Worm (Caenorhabditis elegans) whole organism, L4 larva: ENCODE results near the gene arl-5.
A peak's percentile ranks its signal among the peaks of the same experiment; 100 is the strongest.

Experiments used
- D1046.2 ChIP-seq: fragments of 200-800 bp; sonication (Bioruptor generic); IDR thresholded peaks from 2 replicates; pipeline ENCODE4 v1.3.6; 2022; ENCODE audit warnings: missing genetic modification characterization, missing compliant biosample characterization
- F10B5.3 ChIP-seq: sonication (generic microtip); optimal IDR thresholded peaks from 2 replicates; lab custom pipeline; 2016; ENCODE audit warnings: mild to moderate bottlenecking, missing genetic modification characterization, missing compliant biosample characterization
- F44E2.7 ChIP-seq: fragments of 200-800 bp; sonication (Bioruptor generic); IDR thresholded peaks from 2 replicates; pipeline ENCODE4 v2.1.2; 2022; ENCODE audit warnings: missing genetic modification characterization, missing compliant biosample characterization
- R02D3.7 ChIP-seq: fragments of 150-350 bp; sonication (generic microtip); optimal IDR thresholded peaks from 3 replicates; lab custom pipeline; 2014; ENCODE audit warnings: missing biosample characterization, missing genetic modification characterization
- T20F7.1 ChIP-seq: fragments of 200-800 bp; sonication (Bioruptor generic); optimal IDR thresholded peaks from 2 replicates; lab custom pipeline; 2018; ENCODE audit warnings: mild to moderate bottlenecking, missing genetic modification characterization, missing compliant biosample characterization
- T26A8.4 ChIP-seq: fragments of 200-800 bp; sonication (Bioruptor generic); IDR thresholded peaks from 2 replicates; pipeline ENCODE4 v1.3.6; 2022; ENCODE audit warnings: missing genetic modification characterization, missing compliant biosample characterization
- Y105C5A.15 ChIP-seq: fragments of 200-800 bp; sonication (Bioruptor generic); IDR thresholded peaks from 2 replicates; pipeline ENCODE4 v1.3.6; 2022; ENCODE audit warnings: missing genetic modification characterization, missing compliant biosample characterization
- Y48G9A.11 ChIP-seq: fragments of 200-800 bp; sonication (Bioruptor generic); IDR thresholded peaks from 2 replicates; pipeline ENCODE4 v1.3.6; 2022; ENCODE audit warnings: missing genetic modification reagents, missing genetic modification characterization, missing compliant biosample characterization
- Y5F2A.4 ChIP-seq: fragments of 200-800 bp; sonication (Bioruptor generic); optimal IDR thresholded peaks from 2 replicates; lab custom pipeline; 2018; ENCODE audit warnings: mild to moderate bottlenecking, missing genetic modification characterization, missing compliant biosample characterization
- aha-1 ChIP-seq: fragments of 150-350 bp; peaks from one replicate; lab custom pipeline; 2014; ENCODE audit warnings: missing biosample characterization, missing genetic modification characterization
- aly-2 ChIP-seq: sonication (generic microtip); optimal IDR thresholded peaks from 2 replicates; lab custom pipeline; 2018; ENCODE audit warnings: missing biosample characterization, missing genetic modification characterization
- ama-1 ChIP-seq: fragments of 150-350 bp; optimal IDR thresholded peaks from 2 replicates; lab custom pipeline; 2014; ENCODE audit warnings: inconsistent platforms, mixed read lengths
- ceh-28 ChIP-seq: fragments of 150-350 bp; optimal IDR thresholded peaks from 2 replicates; lab custom pipeline; 2014; ENCODE audit warnings: missing biosample characterization, missing genetic modification reagents, missing genetic modification characterization
- ces-1 ChIP-seq: fragments of 150-350 bp; sonication (generic microtip); optimal IDR thresholded peaks from 4 replicates; lab custom pipeline; 2014; ENCODE audit warnings: missing biosample characterization, missing genetic modification reagents, missing genetic modification characterization
- daf-16 ChIP-seq, 3 experiments: sonication (generic microtip); optimal IDR thresholded peaks; 2 replicates each; lab custom pipeline; 2016 to 2017; ENCODE audit warnings: missing genetic modification characterization in 3 of 3, missing genetic modification reagents in 3 of 3, mild to moderate bottlenecking in 2 of 3, missing compliant biosample characterization in 2 of 3, missing biosample characterization in 1 of 3, moderate library complexity in 1 of 3
- daf-19 ChIP-seq: fragments of 200-800 bp; sonication (Bioruptor generic); conservative IDR thresholded peaks from 2 replicates; pipeline ENCODE4 v1.3.6; 2022; ENCODE audit warnings: missing genetic modification characterization, missing compliant biosample characterization
- daf-8 ChIP-seq: fragments of 200-800 bp; sonication (Bioruptor generic); IDR thresholded peaks from 2 replicates; pipeline ENCODE4 v1.3.6; 2022; ENCODE audit warnings: missing genetic modification characterization, missing compliant biosample characterization
- dmd-9 ChIP-seq: fragments of 200-800 bp; sonication (Bioruptor generic); IDR thresholded peaks from 2 replicates; pipeline ENCODE4 v1.3.6; 2022; ENCODE audit warnings: missing genetic modification reagents, missing genetic modification characterization, missing compliant biosample characterization
- dpl-1 ChIP-seq: fragments of 150-350 bp; optimal IDR thresholded peaks from 2 replicates; lab custom pipeline; 2014; ENCODE audit warnings: missing biosample characterization, missing genetic modification reagents, missing genetic modification characterization
- duxl-1 ChIP-seq: sonication (generic microtip); optimal IDR thresholded peaks from 2 replicates; lab custom pipeline; 2016; ENCODE audit warnings: mild to moderate bottlenecking, missing genetic modification characterization, moderate library complexity, missing compliant biosample characterization; ENCODE audit not compliant: poor library complexity
- egl-27 ChIP-seq: sonication (generic microtip); optimal IDR thresholded peaks from 3 replicates; lab custom pipeline; 2017; ENCODE audit warnings: missing biosample characterization, missing genetic modification reagents, missing genetic modification characterization
- fos-1 ChIP-seq: fragments of 150-350 bp; optimal IDR thresholded peaks from 2 replicates; lab custom pipeline; 2014; ENCODE audit warnings: missing biosample characterization, missing genetic modification characterization
- hlh-11 ChIP-seq: fragments of 200-800 bp; sonication (Bioruptor generic); optimal IDR thresholded peaks from 2 replicates; lab custom pipeline; 2018; ENCODE audit warnings: mild to moderate bottlenecking, missing genetic modification characterization, missing compliant biosample characterization
- hmg-1.1 ChIP-seq: fragments of 200-800 bp; sonication (Bioruptor generic); IDR thresholded peaks from 2 replicates; pipeline ENCODE4 v1.3.6; 2022; ENCODE audit warnings: missing genetic modification reagents, missing genetic modification characterization, missing compliant biosample characterization
- lin-38 ChIP-seq: fragments of 200-800 bp; sonication (Bioruptor generic); IDR thresholded peaks from 2 replicates; pipeline ENCODE4 v1.3.6; 2022; ENCODE audit warnings: missing genetic modification reagents, missing genetic modification characterization, missing compliant biosample characterization
- lsy-2 ChIP-seq, 2 experiments: fragments of 150-350 bp in 1 of 2; sonication (generic microtip) in 1 of 2; optimal IDR thresholded peaks; 2 replicates each; lab custom pipeline; 2014 to 2017; ENCODE audit warnings: missing biosample characterization in 2 of 2, missing genetic modification characterization in 2 of 2
- madf-9 ChIP-seq: fragments of 200-800 bp; sonication (Bioruptor generic); conservative IDR thresholded peaks from 2 replicates; pipeline ENCODE4 v1.3.6; 2022; ENCODE audit warnings: missing genetic modification reagents, missing genetic modification characterization, missing compliant biosample characterization
- mep-1 ChIP-seq: fragments of 150-350 bp; sonication (generic microtip); optimal IDR thresholded peaks from 3 replicates; lab custom pipeline; 2014; ENCODE audit warnings: missing biosample characterization, missing genetic modification characterization
- mes-2 ChIP-seq: sonication (generic microtip); optimal IDR thresholded peaks from 2 replicates; lab custom pipeline; 2016; ENCODE audit warnings: missing genotype, mild to moderate bottlenecking, missing genetic modification characterization, missing compliant biosample characterization; ENCODE audit not compliant: poor library complexity, severe bottlenecking
- nhr-102 ChIP-seq: sonication (generic microtip); optimal IDR thresholded peaks from 2 replicates; lab custom pipeline; 2016; ENCODE audit warnings: mild to moderate bottlenecking, missing genetic modification characterization, moderate library complexity, missing compliant biosample characterization
- nhr-111 ChIP-seq: fragments of 200-800 bp; sonication (Bioruptor generic); optimal IDR thresholded peaks from 2 replicates; lab custom pipeline; 2018; ENCODE audit warnings: mild to moderate bottlenecking, missing genetic modification characterization, missing compliant biosample characterization
- nhr-25 ChIP-seq: sonication (generic microtip); optimal IDR thresholded peaks from 2 replicates; lab custom pipeline; 2017; ENCODE audit warnings: missing genetic modification characterization, mild to moderate bottlenecking, missing compliant biosample characterization, antibody characterized with exemption, moderate library complexity, borderline replicate concordance; ENCODE audit not compliant: insufficient read depth
- nhr-48 ChIP-seq: sonication (generic microtip); optimal IDR thresholded peaks from 2 replicates; lab custom pipeline; 2016; ENCODE audit warnings: mild to moderate bottlenecking, missing genetic modification characterization, missing compliant biosample characterization
- nhr-6 ChIP-seq: fragments of 150-350 bp; optimal IDR thresholded peaks from 2 replicates; lab custom pipeline; 2014; ENCODE audit warnings: missing biosample characterization, missing genetic modification characterization
- pha-4 ChIP-seq, 2 experiments: fragments of 150-350 bp in 1 of 2; fragments of 200-800 bp in 1 of 2; sonication (Bioruptor generic) in 1 of 2; IDR thresholded peaks in 1 of 2; optimal IDR thresholded peaks in 1 of 2; 2 replicates each; pipeline versions ENCODE4 v1.3.6 to Lab custom; 2014 to 2022; ENCODE audit warnings: missing genetic modification characterization in 2 of 2, missing genetic modification reagents in 2 of 2, missing biosample characterization in 1 of 2, missing compliant biosample characterization in 1 of 2
- pqm-1 ChIP-seq: sonication (generic microtip); optimal IDR thresholded peaks from 2 replicates; lab custom pipeline; 2017; ENCODE audit warnings: missing biosample characterization, missing genetic modification characterization
- sdz-12 ChIP-seq: fragments of 200-800 bp; sonication (Bioruptor generic); optimal IDR thresholded peaks from 2 replicates; lab custom pipeline; 2018; ENCODE audit warnings: mild to moderate bottlenecking, missing genetic modification characterization, missing compliant biosample characterization
- spr-1 ChIP-seq: sonication (generic microtip); optimal IDR thresholded peaks from 2 replicates; lab custom pipeline; 2016; ENCODE audit warnings: mild to moderate bottlenecking, missing genetic modification characterization, missing compliant biosample characterization
- spr-3 ChIP-seq: fragments of 200-800 bp; sonication (Bioruptor generic); optimal IDR thresholded peaks from 2 replicates; lab custom pipeline; 2018; ENCODE audit warnings: mild to moderate bottlenecking, missing genetic modification characterization, missing compliant biosample characterization
- tra-1 ChIP-seq: fragments of 200-800 bp; sonication (Bioruptor generic); IDR thresholded peaks from 2 replicates; pipeline ENCODE4 v1.3.6; 2022; ENCODE audit warnings: missing genetic modification reagents, missing genetic modification characterization, missing compliant biosample characterization
- unc-39 ChIP-seq: sonication (generic microtip); optimal IDR thresholded peaks from 2 replicates; lab custom pipeline; 2017; ENCODE audit warnings: missing biosample characterization, missing genetic modification characterization
- zip-11 ChIP-seq: fragments of 200-800 bp; sonication (Bioruptor generic); IDR thresholded peaks from 2 replicates; pipeline ENCODE4 v1.3.6; 2022; ENCODE audit warnings: missing genetic modification characterization, missing compliant biosample characterization

The arl-5 gene

DNA sequence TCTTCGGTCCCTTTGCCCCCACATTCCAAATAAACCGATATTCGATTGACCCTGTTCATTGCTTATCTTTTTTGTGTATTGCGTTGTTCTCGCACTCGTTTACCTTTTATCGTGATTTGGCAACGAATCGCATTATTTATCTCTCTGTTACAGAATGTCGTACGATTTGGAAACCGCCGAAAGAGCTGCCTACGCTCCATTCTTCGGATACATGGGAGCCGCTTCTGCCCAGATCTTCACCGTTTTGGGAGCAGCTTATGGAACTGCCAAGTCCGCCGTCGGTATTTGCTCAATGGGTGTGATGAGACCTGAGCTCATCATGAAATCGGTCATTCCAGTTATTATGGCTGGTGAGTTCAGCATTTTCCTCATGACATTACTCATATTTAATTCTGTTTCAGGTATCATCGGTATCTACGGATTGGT lies 41.0 kb upstream of the arl-5 start, which contains the start of gene vha-2 (continued):
- TF ChIP-seq pha-4 (GFP tag; IDR thresholded peaks at IDR 0.05; lab: Robert Waterston, UW) (peak; percentile 38), pha-4 (tag; optimal IDR thresholded peaks at IDR 0.05; lab: Kevin White, UChicago) (no peak), nhr-102 (tag; lab: Kevin White, UChicago) (peak; percentile 12), hlh-11 (tag; lab: Kevin White, UChicago) (peak; percentile 32), D1046.2 (GFP tag; lab: Robert Waterston, UW) (no peak), madf-9 (peak; percentile 49; the same call in 1 of the 2 replicates), nhr-6 (tag; lab: Kevin White, UChicago) (no peak), dpl-1 (GFP tag; lab: Kevin White, UChicago) (no peak), mes-2 (peak; percentile 32), nhr-48 (tag; lab: Kevin White, UChicago) (peak; percentile 10), lin-38 (GFP tag; lab: Robert Waterston, UW) (peak; percentile 77)

DNA sequence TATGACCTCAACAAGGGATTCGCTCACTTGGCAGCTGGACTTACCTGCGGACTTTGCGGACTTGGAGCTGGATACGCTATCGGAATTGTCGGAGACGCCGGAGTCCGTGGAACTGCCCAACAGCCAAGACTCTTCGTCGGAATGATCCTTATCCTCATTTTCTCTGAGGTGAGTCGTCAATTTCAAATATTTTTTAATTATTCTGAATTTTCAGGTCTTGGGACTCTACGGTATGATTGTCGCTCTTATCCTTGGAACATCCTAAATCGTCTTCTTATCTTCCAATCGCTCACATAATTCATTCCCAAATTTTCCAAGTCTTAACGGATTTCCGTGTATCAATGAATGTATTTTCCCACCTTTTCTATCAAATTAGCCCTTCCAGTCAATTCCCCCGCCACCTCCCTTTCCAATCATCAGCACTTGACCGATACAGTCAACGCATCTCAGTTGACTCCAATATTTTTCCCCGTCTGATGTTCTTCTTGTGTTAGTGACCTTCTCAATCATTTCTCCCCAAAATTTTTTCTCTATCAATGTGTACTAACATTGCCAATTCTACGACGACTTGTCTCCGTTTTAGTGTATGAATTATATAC lies 40.5 kb upstream of the arl-5 start, which contains the start of gene R10E11.6:
Gene R10E11.6, plus strand, starts transcription at position 524 of the 599 bp plus-strand sequence.
- 0 out of 2 replicates have a peak, but pooled peaks have one; percentile 11 for TF ChIP-seq D1046.2 (GFP tag; lab: Robert Waterston, UW)
- TF ChIP-seq duxl-1 (tag; lab: Kevin White, UChicago), result no peak
- 0 out of 2 replicates have a peak, but pooled peaks have one; percentile 10 for TF ChIP-seq daf-19 (GFP tag; lab: Robert Waterston, UW)
- TF ChIP-seq daf-8 (GFP tag; lab: Robert Waterston, UW), result 0 out of 2 replicates have a peak, but pooled peaks have one; percentile 8
- TF ChIP-seq mes-2, result peak; percentile 22
- peak; percentile 33 for TF ChIP-seq Y5F2A.4
- peak; percentile 92 for TF ChIP-seq aha-1 (tag; lab: Kevin White, UChicago)
- no peak for TF ChIP-seq fos-1 (tag; lab: Kevin White, UChicago)

DNA sequence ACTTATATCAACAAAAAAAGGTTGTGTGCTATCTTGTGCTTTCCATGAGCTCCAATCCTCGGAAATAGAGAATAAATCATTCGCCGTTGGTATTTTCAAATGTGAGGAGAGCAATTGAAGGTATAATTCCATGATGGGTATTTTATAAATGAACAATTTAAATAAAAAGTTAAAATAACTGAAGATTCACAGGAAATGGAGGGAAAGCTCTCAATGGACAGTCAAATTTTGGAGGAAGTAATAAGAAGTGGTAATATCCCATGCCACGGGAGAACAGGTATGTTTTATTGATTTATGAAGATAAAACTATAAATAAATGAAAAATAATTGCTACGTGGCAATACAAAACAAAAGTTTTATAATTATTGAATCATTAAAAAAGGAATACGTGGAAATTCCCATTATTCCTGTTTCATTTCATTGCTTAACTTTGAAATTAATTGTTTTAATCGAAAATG lies 39.9 kb upstream of the arl-5 start:
- TF ChIP-seq nhr-25 (tag; lab: Kevin White, UChicago) (peak; percentile 11), hmg-1.1 (GFP tag; lab: Robert Waterston, UW) (peak; percentile 36; the same call in 1 of the 2 replicates), dpl-1 (GFP tag; lab: Kevin White, UChicago) (no peak), pha-4 (GFP tag; IDR thresholded peaks at IDR 0.05; lab: Robert Waterston, UW) (0 out of 2 replicates have a peak, but pooled peaks have one; percentile 4), pha-4 (tag; optimal IDR thresholded peaks at IDR 0.05; lab: Kevin White, UChicago) (no peak), aly-2 (tag; lab: Kevin White, UChicago) (no peak), spr-3 (peak; percentile 40), mep-1 (tag; lab: Kevin White, UChicago) (peak; percentile 65), zip-11 (GFP tag; lab: Robert Waterston, UW) (no peak), pqm-1 (no peak), daf-16 (GFP tag; optimal IDR thresholded peaks at IDR 0.05; lab: Kevin White, UChicago) (peak in 1 of 2 experiments; percentile 62), daf-16 (tag; optimal IDR thresholded peaks at IDR 0.05; lab: Kevin White, UChicago) (peak; percentile 61), tra-1 (GFP tag; lab: Robert Waterston, UW) (no peak), lin-38 (GFP tag; lab: Robert Waterston, UW) (peak; percentile 62), ces-1 (no peak), F44E2.7 (GFP tag; lab: Robert Waterston, UW) (no peak), spr-1 (peak; percentile 26), lsy-2 (tag; optimal IDR thresholded peaks at IDR 0.05; lab: Kevin White, UChicago) (peak in 1 of 2 experiments; percentile 50), sdz-12 (GFP tag; lab: Kevin White, UChicago) (peak; percentile 76), hlh-11 (tag; lab: Kevin White, UChicago) (no peak), daf-19 (GFP tag; lab: Robert Waterston, UW) (no peak), F10B5.3 (no peak), unc-39 (no peak), fos-1 (tag; lab: Kevin White, UChicago) (peak; percentile 51), T26A8.4 (GFP tag; lab: Robert Waterston, UW) (peak; percentile 55), Y105C5A.15 (0 out of 2 replicates have a peak, but pooled peaks have one; percentile 7), ceh-28 (tag; lab: Kevin White, UChicago) (no peak), T20F7.1 (peak; percentile 47), nhr-111 (GFP tag; lab: Kevin White, UChicago) (peak; percentile 51), R02D3.7 (tag; lab: Kevin White, UChicago) (no peak), nhr-48 (tag; lab: Kevin White, UChicago) (peak; percentile 26), duxl-1 (tag; lab: Kevin White, UChicago) (peak; percentile 46), egl-27 (no peak), ama-1 (lab: Kevin White, UChicago) (peak; percentile 68), Y48G9A.11 (GFP tag; lab: Robert Waterston, UW) (no peak), dmd-9 (GFP tag; lab: Robert Waterston, UW) (no peak)
